Worm (Caenorhabditis elegans): Measurements from ENCODE around the gene R12A1.3.
A peak's percentile ranks its signal among the peaks of the same experiment; 100 is the strongest.

Gene R12A1.3

DNA sequence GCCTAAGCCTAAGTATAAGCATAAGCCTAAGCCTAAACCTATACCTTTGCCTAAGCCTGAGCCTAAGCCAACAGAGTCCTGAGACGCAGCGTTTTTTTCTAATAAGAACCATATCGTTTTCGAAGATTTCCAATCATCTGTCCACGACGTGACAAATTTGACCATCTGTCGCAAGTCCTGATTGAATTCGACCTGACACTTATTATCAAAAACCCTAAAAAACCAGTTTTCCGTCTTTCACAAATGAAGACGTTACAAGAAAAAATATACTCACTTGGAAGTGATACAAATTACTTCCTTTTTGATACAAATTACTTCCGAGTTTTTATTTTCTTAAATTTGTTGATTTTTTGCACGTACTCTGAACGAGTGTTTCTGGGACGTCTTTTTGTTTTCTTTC lies 12.6 kb upstream of the R12A1.3 start:
- TF ChIP-seq Y48G9A.11 (GFP tag; IDR thresholded peaks at IDR 0.05) (no peak), nhr-42 (GFP tag; IDR thresholded peaks at IDR 0.05) (no peak), dmd-8 (GFP tag; IDR thresholded peaks at IDR 0.05) (no peak), egl-43 (GFP tag; IDR thresholded peaks at IDR 0.05) (no peak), tag-97 (GFP tag; IDR thresholded peaks at IDR 0.05) (no peak), T26A8.4 (GFP tag; IDR thresholded peaks at IDR 0.05) (no peak), lin-38 (GFP tag; IDR thresholded peaks at IDR 0.05) (no peak), hlh-30 (tag; optimal IDR thresholded peaks at IDR 0.05; ENCODE audit: insufficient read depth) (peak; percentile 6), ceh-28 (tag; optimal IDR thresholded peaks at IDR 0.05) (no peak), unc-62 (GFP tag; optimal IDR thresholded peaks at IDR 0.05 in 1 of 2) (peak in 1 of 2 experiments; percentile 88), unc-62 (tag; optimal IDR thresholded peaks at IDR 0.05) (no peak), daf-12 (tag; optimal IDR thresholded peaks at IDR 0.05) (no peak), ama-1 (optimal IDR thresholded peaks at IDR 0.05) (no peak), aha-1 (tag) (peak; percentile 84)

DNA sequence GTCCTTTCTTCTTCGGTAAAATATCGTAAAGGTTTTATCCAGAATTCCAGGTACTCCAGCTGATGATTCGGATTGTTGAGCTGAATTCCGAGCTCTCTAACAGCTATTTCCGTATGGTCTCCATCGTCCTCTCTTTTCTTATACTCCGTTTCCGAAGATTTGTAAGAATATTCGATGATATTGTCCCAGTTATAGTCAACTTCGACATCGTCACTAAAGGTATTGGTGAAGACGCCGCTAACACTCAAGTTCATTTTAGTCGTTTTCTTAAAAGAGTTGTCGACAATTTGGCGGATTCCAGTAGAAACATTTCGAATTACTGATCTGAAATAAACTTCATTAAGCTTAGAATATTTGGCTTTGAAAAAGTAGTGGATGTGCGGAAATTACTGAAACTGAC lies 9.5 kb upstream of the R12A1.3 start:
- TF ChIP-seq daf-12 (tag; optimal IDR thresholded peaks at IDR 0.05) (no peak), mep-1 (tag; optimal IDR thresholded peaks at IDR 0.05) (no peak), ama-1 (optimal IDR thresholded peaks at IDR 0.05) (no peak), F49E8.2 (tag; optimal IDR thresholded peaks at IDR 0.05; ENCODE audit: borderline replicate concordance) (no peak), nhr-111 (GFP tag; optimal IDR thresholded peaks at IDR 0.05) (no peak), lin-38 (GFP tag; IDR thresholded peaks at IDR 0.05) (no peak), duxl-1 (tag; optimal IDR thresholded peaks at IDR 0.05; ENCODE audit: poor library complexity) (no peak), daf-19 (GFP tag; conservative IDR thresholded peaks at IDR 0.05) (no peak), nhr-10 (tag; optimal IDR thresholded peaks at IDR 0.05) (no peak), mxl-3 (GFP tag; optimal IDR thresholded peaks at IDR 0.05) (no peak), mdt-29 (GFP tag; IDR thresholded peaks at IDR 0.05) (no peak), madf-5 (GFP tag; IDR thresholded peaks at IDR 0.05) (no peak), snpc-4 (tag; optimal IDR thresholded peaks at IDR 0.05) (no peak), aly-2 (tag; optimal IDR thresholded peaks at IDR 0.05) (no peak), zag-1 (tag; optimal IDR thresholded peaks at IDR 0.05) (no peak)

DNA sequence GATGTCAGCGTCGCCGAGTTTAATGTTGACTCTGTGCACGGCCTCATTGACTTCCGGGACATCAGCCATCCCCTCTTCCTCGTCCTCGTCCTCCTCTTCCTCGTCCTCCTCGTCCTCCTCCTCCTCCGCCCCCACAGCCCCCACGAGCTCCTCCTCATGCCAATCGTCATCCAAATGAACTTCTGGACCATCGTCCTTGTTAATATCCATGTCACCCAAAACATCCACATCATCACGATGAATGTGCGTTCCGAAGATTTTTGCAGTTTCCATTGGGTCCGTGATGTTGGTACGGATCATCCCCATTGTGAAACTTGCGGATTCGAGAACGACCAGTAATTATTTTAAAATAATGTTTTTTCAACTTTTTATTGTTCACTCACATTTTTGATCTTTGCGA lies 8.8 kb upstream of the R12A1.3 start:
- TF ChIP-seq daf-16 (GFP tag; optimal IDR thresholded peaks at IDR 0.05) (no peak), daf-16 (tag; optimal IDR thresholded peaks at IDR 0.05) (no peak), fos-1 (tag; optimal IDR thresholded peaks at IDR 0.05) (no peak), spr-3 (GFP tag; optimal IDR thresholded peaks at IDR 0.05) (no peak), cey-2 (tag; optimal IDR thresholded peaks at IDR 0.05; ENCODE audit: borderline replicate concordance, insufficient read depth) (no peak), pqm-1 (tag; optimal IDR thresholded peaks at IDR 0.05) (no peak), set-16 (GFP tag; IDR thresholded peaks at IDR 0.05) (peak; percentile 80), madf-9 (GFP tag; conservative IDR thresholded peaks at IDR 0.05) (no peak), nhr-111 (GFP tag; optimal IDR thresholded peaks at IDR 0.05) (no peak), nhr-28 (tag; optimal IDR thresholded peaks at IDR 0.05) (no peak), aha-1 (tag) (peak; percentile 99), hif-1 (tag; optimal IDR thresholded peaks at IDR 0.05) (no peak), madf-5 (GFP tag; IDR thresholded peaks at IDR 0.05) (no peak), snpc-1.2 (GFP tag; IDR thresholded peaks at IDR 0.05) (no peak)

DNA sequence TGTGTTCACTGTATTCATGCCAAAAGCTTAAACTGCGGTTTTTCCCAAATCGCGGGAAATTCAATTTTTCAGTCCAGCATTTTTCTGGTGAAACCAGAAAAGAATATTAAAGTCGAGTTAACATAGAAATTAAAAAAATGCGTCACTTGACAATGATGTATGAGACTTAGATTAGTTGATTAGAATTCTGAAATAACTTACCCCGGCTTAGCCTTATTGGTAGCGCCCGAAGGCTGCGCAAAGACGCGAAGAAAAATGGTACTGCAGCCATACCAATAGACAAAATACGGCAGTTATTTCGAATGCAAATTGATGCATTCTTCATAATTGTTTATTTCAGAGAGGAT lies 7.8 kb upstream of the R12A1.3 start:
- TF ChIP-seq snpc-4 (tag; optimal IDR thresholded peaks at IDR 0.05) (no peak), nhr-6 (tag; optimal IDR thresholded peaks at IDR 0.05) (no peak), ctbp-1 (GFP tag; IDR thresholded peaks at IDR 0.05) (no peak), daf-16 (GFP tag; optimal IDR thresholded peaks at IDR 0.05) (no peak), daf-16 (tag; optimal IDR thresholded peaks at IDR 0.05) (no peak), dmd-9 (GFP tag; IDR thresholded peaks at IDR 0.05) (no peak), saeg-2 (GFP tag; IDR thresholded peaks at IDR 0.05) (no peak), mes-2 (tag; optimal IDR thresholded peaks at IDR 0.05; ENCODE audit: poor library complexity, severe bottlenecking) (no peak), nhr-28 (tag; optimal IDR thresholded peaks at IDR 0.05) (no peak), set-16 (GFP tag; IDR thresholded peaks at IDR 0.05) (no peak), nhr-10 (tag; optimal IDR thresholded peaks at IDR 0.05) (no peak), zfp-3 (GFP tag; conservative IDR thresholded peaks at IDR 0.05) (no peak), ceh-44 (GFP tag; IDR thresholded peaks at IDR 0.05) (no peak), skn-1 (tag; optimal IDR thresholded peaks at IDR 0.05) (no peak), daf-8 (GFP tag; IDR thresholded peaks at IDR 0.05) (no peak), unc-39 (tag; optimal IDR thresholded peaks at IDR 0.05) (no peak)
